Worm (Caenorhabditis elegans): ENCODE results near the gene T25B9.12.

The T25B9.12 gene

ce11 chrIV:10757616-10758193 is 7.4 kb upstream of the T25B9.12 start, which contains the start of the genes T25B9.4 and T25B9.6:
T25B9.4 (minus strand) TSS chrIV:10757716.
T25B9.6 (plus strand) TSS chrIV:10758143.
- TF ChIP-seq dao-5 (tag; optimal IDR thresholded peaks at IDR 0.05) (no peak), W03F9.2 (tag; optimal IDR thresholded peaks at IDR 0.05) (no peak), him-1 (tag; optimal IDR thresholded peaks at IDR 0.05) (no peak)

- TF ChIP-seq him-1 (tag; optimal IDR thresholded peaks at IDR 0.05) (no peak), dao-5 (tag; optimal IDR thresholded peaks at IDR 0.05) (no peak), W03F9.2 (tag; optimal IDR thresholded peaks at IDR 0.05) (no peak)
Observed at ce11 chrIV:10761344-10761743, 3.8 kb upstream of the T25B9.12 start, which contains the start of gene ugt-54. ugt-54 (plus strand) TSS chrIV:10761698.

ce11 chrIV:10764206-10764605 is 947 bp upstream of the T25B9.12 start, which contains the start of gene T25B9.11:
T25B9.11 (plus strand) TSS chrIV:10764506.
- no peak for TF ChIP-seq him-1 (tag; optimal IDR thresholded peaks at IDR 0.05)
- no peak for TF ChIP-seq dao-5 (tag; optimal IDR thresholded peaks at IDR 0.05)
- TF ChIP-seq W03F9.2 (tag; optimal IDR thresholded peaks at IDR 0.05), result no peak

- TF ChIP-seq W03F9.2 (tag; optimal IDR thresholded peaks at IDR 0.05) (peak; percentile 71), dao-5 (tag; optimal IDR thresholded peaks at IDR 0.05) (no peak), him-1 (tag; optimal IDR thresholded peaks at IDR 0.05) (no peak)
Observed at ce11 chrIV:10766071-10766470, 918 bp downstream of the T25B9.12 start.

- no peak for TF ChIP-seq him-1 (tag; optimal IDR thresholded peaks at IDR 0.05)
- no peak for TF ChIP-seq dao-5 (tag; optimal IDR thresholded peaks at IDR 0.05)
- no peak for TF ChIP-seq W03F9.2 (tag; optimal IDR thresholded peaks at IDR 0.05)
Observed at ce11 chrIV:10768146-10768636, 3.0 kb downstream of the T25B9.12 start, which contains the start of gene T25B9.8. T25B9.8 (minus strand) TSS chrIV:10768196.

ce11 chrIV:10769353-10769752 is 4.2 kb downstream of the T25B9.12 start, which contains the start of gene T25B9.9:
T25B9.9 (plus strand) TSS chrIV:10769653.
- TF ChIP-seq W03F9.2 (tag; optimal IDR thresholded peaks at IDR 0.05), result no peak
- TF ChIP-seq dao-5 (tag; optimal IDR thresholded peaks at IDR 0.05), result no peak
- TF ChIP-seq him-1 (tag; optimal IDR thresholded peaks at IDR 0.05), result no peak

ce11 chrIV:10771296-10771695 is 6.1 kb downstream of the T25B9.12 start:
- TF ChIP-seq dao-5 (tag; optimal IDR thresholded peaks at IDR 0.05) (no peak), him-1 (tag; optimal IDR thresholded peaks at IDR 0.05) (no peak), W03F9.2 (tag; optimal IDR thresholded peaks at IDR 0.05) (no peak)

- TF ChIP-seq him-1 (tag; optimal IDR thresholded peaks at IDR 0.05) (no peak), dao-5 (tag; optimal IDR thresholded peaks at IDR 0.05) (no peak)
Observed at ce11 chrIV:10773811-10774210, 8.7 kb downstream of the T25B9.12 start, which contains the start of gene inpp-1. inpp-1 (minus strand) TSS chrIV:10773911.

- TF ChIP-seq dao-5 (tag; optimal IDR thresholded peaks at IDR 0.05) (no peak), him-1 (tag; optimal IDR thresholded peaks at IDR 0.05) (no peak), W03F9.2 (tag; optimal IDR thresholded peaks at IDR 0.05) (no peak)
Observed at ce11 chrIV:10777076-10777475, 11.9 kb downstream of the T25B9.12 start.

- TF ChIP-seq dao-5 (tag; optimal IDR thresholded peaks at IDR 0.05) (no peak), W03F9.2 (tag; optimal IDR thresholded peaks at IDR 0.05) (no peak), him-1 (tag; optimal IDR thresholded peaks at IDR 0.05) (no peak)
Observed at ce11 chrIV:10777600-10777999, 12.4 kb downstream of the T25B9.12 start.

ce11 chrIV:10778582-10778981 is 13.4 kb downstream of the T25B9.12 start:
- TF ChIP-seq dao-5 (tag; optimal IDR thresholded peaks at IDR 0.05) (no peak), W03F9.2 (tag; optimal IDR thresholded peaks at IDR 0.05) (no peak), him-1 (tag; optimal IDR thresholded peaks at IDR 0.05) (no peak)

ce11 chrIV:10779328-10779727 is 14.2 kb downstream of the T25B9.12 start:
- TF ChIP-seq dao-5 (tag; optimal IDR thresholded peaks at IDR 0.05) (no peak), him-1 (tag; optimal IDR thresholded peaks at IDR 0.05) (no peak)

- TF ChIP-seq W03F9.2 (tag; optimal IDR thresholded peaks at IDR 0.05), result no peak
- no peak for TF ChIP-seq him-1 (tag; optimal IDR thresholded peaks at IDR 0.05)
- TF ChIP-seq dao-5 (tag; optimal IDR thresholded peaks at IDR 0.05), result no peak
Observed at ce11 chrIV:10780583-10780982, 15.4 kb downstream of the T25B9.12 start, which contains the start of gene swt-3. swt-3 (minus strand) TSS chrIV:10780683.

ce11 chrIV:10781346-10781745 is 16.2 kb downstream of the T25B9.12 start:
- TF ChIP-seq him-1 (tag; optimal IDR thresholded peaks at IDR 0.05) (no peak), W03F9.2 (tag; optimal IDR thresholded peaks at IDR 0.05) (no peak), dao-5 (tag; optimal IDR thresholded peaks at IDR 0.05) (no peak)

ce11 chrIV:10782014-10782413 is 16.9 kb downstream of the T25B9.12 start:
- TF ChIP-seq dao-5 (tag; optimal IDR thresholded peaks at IDR 0.05) (no peak), W03F9.2 (tag; optimal IDR thresholded peaks at IDR 0.05) (no peak), him-1 (tag; optimal IDR thresholded peaks at IDR 0.05) (no peak)

Data from whole organism, L4/young adult.